Fruit fly (Drosophila melanogaster) whole organism, embryonic: ENCODE results near the gene CG5641.

ENCODE experiments used
- CG10321 ChIP-seq: fragments of 200-800 bp; sonication (Bioruptor generic); IDR thresholded peaks from 2 replicates; pipeline ENCODE4 v1.3.6; 2022; ENCODE audit warnings: missing biosample characterization, missing genetic modification characterization
- CG11456 ChIP-seq: fragments of 200-800 bp; sonication (Bioruptor generic); IDR thresholded peaks from 3 replicates; pipeline ENCODE4 v1.3.6; 2022; ENCODE audit warnings: missing biosample characterization, missing genetic modification characterization
- CG17186 ChIP-seq: fragments of 200-800 bp; sonication (Bioruptor generic); optimal IDR thresholded peaks from 3 replicates; lab custom pipeline; 2017; ENCODE audit warnings: missing biosample characterization, missing genetic modification reagents, missing genetic modification characterization
- CG17568 ChIP-seq: fragments of 200-800 bp; sonication (Bioruptor generic); optimal IDR thresholded peaks from 2 replicates; lab custom pipeline; 2018; ENCODE audit warnings: missing biosample characterization, mild to moderate bottlenecking, missing genetic modification characterization, moderate library complexity
- CG18011 ChIP-seq: fragments of 200-800 bp; sonication (Bioruptor generic); optimal IDR thresholded peaks from 2 replicates; lab custom pipeline; 2017; ENCODE audit warnings: missing biosample characterization, missing genetic modification characterization, mild to moderate bottlenecking, moderate library complexity, missing genotype
- CG18599 ChIP-seq: fragments of 200-800 bp; sonication (Bioruptor generic); optimal IDR thresholded peaks from 3 replicates; lab custom pipeline; 2017; ENCODE audit warnings: missing biosample characterization, missing genetic modification characterization, mild to moderate bottlenecking, moderate library complexity, missing genetic modification reagents
- CG2129 ChIP-seq: fragments of 200-800 bp; sonication (Bioruptor generic); IDR thresholded peaks from 2 replicates; pipeline ENCODE4 v1.3.6; 2022; ENCODE audit warnings: missing biosample characterization, missing genetic modification characterization; ENCODE audit not compliant: partially characterized antibody
- CG2199 ChIP-seq: fragments of 200-800 bp; sonication (Bioruptor generic); IDR thresholded peaks from 3 replicates; pipeline ENCODE4 v1.3.6; 2022; ENCODE audit warnings: missing biosample characterization, missing genetic modification characterization
- CG30020 ChIP-seq: fragments of 200-800 bp; optimal IDR thresholded peaks from 2 replicates; lab custom pipeline; 2019; ENCODE audit warnings: missing biosample characterization, mild to moderate bottlenecking, missing genetic modification characterization, moderate library complexity
- CG32767 ChIP-seq: fragments of 200-800 bp; sonication (Bioruptor generic); IDR thresholded peaks from 2 replicates; pipeline ENCODE4 v1.3.6; 2022; ENCODE audit warnings: missing biosample characterization, missing genetic modification characterization
- CG6683 ChIP-seq: fragments of 200-800 bp; sonication (Bioruptor generic); optimal IDR thresholded peaks from 2 replicates; lab custom pipeline; 2017; ENCODE audit warnings: missing biosample characterization, mild to moderate bottlenecking, missing genetic modification characterization, missing genetic modification reagents
- CG7839 ChIP-seq: fragments of 200-800 bp; sonication (Bioruptor generic); optimal IDR thresholded peaks from 3 replicates; lab custom pipeline; 2018; ENCODE audit warnings: missing biosample characterization, mild to moderate bottlenecking, missing genetic modification characterization, moderate library complexity
- CG8281 ChIP-seq: fragments of 200-800 bp; sonication (Bioruptor generic); optimal IDR thresholded peaks from 2 replicates; lab custom pipeline; 2018; ENCODE audit warnings: missing biosample characterization, mild to moderate bottlenecking, missing genetic modification characterization, moderate library complexity
- CG8478 ChIP-seq: fragments of >200 bp; optimal IDR thresholded peaks from 2 replicates; lab custom pipeline; 2018
- CG9215 ChIP-seq: fragments of 200-800 bp; sonication (Bioruptor generic); IDR thresholded peaks from 2 replicates; pipeline ENCODE4 v1.3.6; 2022; ENCODE audit warnings: missing biosample characterization, missing genetic modification characterization
- D19B ChIP-seq: fragments of 200-800 bp; sonication (Bioruptor generic); optimal IDR thresholded peaks from 2 replicates; lab custom pipeline; 2017; ENCODE audit warnings: missing biosample characterization, mild to moderate bottlenecking, missing genetic modification characterization
- Dip3 ChIP-seq: fragments of 200-800 bp; sonication (Bioruptor generic); optimal IDR thresholded peaks from 3 replicates; lab custom pipeline; 2016; ENCODE audit warnings: missing biosample characterization, missing genetic modification characterization
- Hr39 ChIP-seq: fragments of >200 bp; optimal IDR thresholded peaks from 2 replicates; lab custom pipeline; 2017
- Lhr ChIP-seq: fragments of 200-800 bp; sonication (Bioruptor generic); optimal IDR thresholded peaks from 3 replicates; lab custom pipeline; 2017; ENCODE audit warnings: mild to moderate bottlenecking, missing biosample characterization, missing genetic modification reagents, missing genetic modification characterization
- MTF-1 ChIP-seq: fragments of 200-800 bp; sonication (Bioruptor generic); optimal IDR thresholded peaks from 2 replicates; lab custom pipeline; 2018; ENCODE audit warnings: missing biosample characterization, mild to moderate bottlenecking, missing genetic modification characterization, borderline replicate concordance
- Med ChIP-seq: fragments of 200-800 bp; sonication (Bioruptor generic); peaks from one replicate; lab custom pipeline; 2016; ENCODE audit warnings: missing biosample characterization, missing genetic modification characterization, mild to moderate bottlenecking, inconsistent platforms, moderate library complexity
- Opbp ChIP-seq: fragments of 200-800 bp; sonication (Bioruptor generic); IDR thresholded peaks from 3 replicates; pipeline ENCODE4 v1.3.6; 2022; ENCODE audit warnings: missing biosample characterization, missing genetic modification characterization; ENCODE audit not compliant: partially characterized antibody
- Poxn ChIP-seq: fragments of 200-800 bp; sonication (Bioruptor generic); IDR thresholded peaks from 2 replicates; pipeline ENCODE4 v1.3.6; 2022; ENCODE audit warnings: missing biosample characterization, missing genetic modification characterization
- Scr ChIP-seq: fragments of 200-800 bp; sonication (Bioruptor generic); IDR thresholded peaks from 2 replicates; pipeline ENCODE4 v1.3.6; 2022; ENCODE audit warnings: missing biosample characterization, missing genetic modification characterization; ENCODE audit not compliant: partially characterized antibody
- Sry-δ ChIP-seq: fragments of 200-800 bp; sonication (Bioruptor generic); optimal IDR thresholded peaks from 2 replicates; lab custom pipeline; 2016; ENCODE audit warnings: missing biosample characterization, missing genetic modification characterization
- ab ChIP-seq: fragments of 200-800 bp; sonication (Bioruptor generic); optimal IDR thresholded peaks from 2 replicates; lab custom pipeline; 2016; ENCODE audit warnings: missing biosample characterization, missing genetic modification characterization
- ac ChIP-seq: fragments of 200-800 bp; sonication (Bioruptor generic); optimal IDR thresholded peaks from 3 replicates; lab custom pipeline; 2017; ENCODE audit warnings: missing biosample characterization, mild to moderate bottlenecking, missing genetic modification characterization
- az2 ChIP-seq: fragments of 200-800 bp; sonication (Bioruptor generic); optimal IDR thresholded peaks from 3 replicates; lab custom pipeline; 2016; ENCODE audit warnings: missing biosample characterization, missing genetic modification characterization
- br ChIP-seq: fragments of >200 bp; optimal IDR thresholded peaks from 2 replicates; lab custom pipeline; 2017
- cas ChIP-seq: fragments of 200-800 bp; sonication (Bioruptor generic); IDR thresholded peaks from 2 replicates; pipeline ENCODE4 v1.3.6; 2022; ENCODE audit warnings: missing biosample characterization, missing genetic modification characterization
- cg ChIP-seq: fragments of 200-800 bp; sonication (Bioruptor generic); optimal IDR thresholded peaks from 3 replicates; lab custom pipeline; 2019; ENCODE audit warnings: missing biosample characterization, mild to moderate bottlenecking, missing genetic modification characterization, moderate library complexity
- dm ChIP-seq: fragments of 200-800 bp; sonication (Bioruptor generic); optimal IDR thresholded peaks from 3 replicates; lab custom pipeline; 2016; ENCODE audit warnings: missing biosample characterization, missing genetic modification characterization
- dpn ChIP-seq, 2 experiments: fragments of 200-800 bp; sonication (Bioruptor generic); optimal IDR thresholded peaks; 3 replicates each; lab custom pipeline; 2016; ENCODE audit warnings: missing biosample characterization in 2 of 2, missing genetic modification characterization in 2 of 2
- fd96Cb ChIP-seq: fragments of 200-800 bp; sonication (Bioruptor generic); optimal IDR thresholded peaks from 2 replicates; lab custom pipeline; 2018; ENCODE audit warnings: missing biosample characterization, mild to moderate bottlenecking, missing genetic modification characterization, moderate library complexity
- gfzf ChIP-seq: fragments of 200-800 bp; sonication (Bioruptor generic); optimal IDR thresholded peaks from 2 replicates; lab custom pipeline; 2016; ENCODE audit warnings: missing biosample characterization, mild to moderate bottlenecking, missing genetic modification characterization, moderate library complexity
- h ChIP-seq: fragments of >200 bp; optimal IDR thresholded peaks from 2 replicates; lab custom pipeline; 2017
- her ChIP-seq: fragments of 200-800 bp; sonication (Bioruptor generic); optimal IDR thresholded peaks from 2 replicates; lab custom pipeline; 2016; ENCODE audit warnings: missing biosample characterization, missing genetic modification characterization
- ind ChIP-seq: fragments of 200-800 bp; sonication (Bioruptor generic); optimal IDR thresholded peaks from 3 replicates; lab custom pipeline; 2016; ENCODE audit warnings: missing biosample characterization, missing genetic modification characterization
- insv ChIP-seq, 2 experiments: fragments of 200-800 bp; sonication (Bioruptor generic); optimal IDR thresholded peaks; 3 replicates each; lab custom pipeline; 2016 to 2018; ENCODE audit warnings: missing biosample characterization in 2 of 2, missing genetic modification characterization in 2 of 2
- ken ChIP-seq: fragments of 200-800 bp; sonication (Bioruptor generic); IDR thresholded peaks from 3 replicates; pipeline ENCODE4 v1.3.6; 2022; ENCODE audit warnings: missing biosample characterization, missing genetic modification characterization
- lov ChIP-seq, 2 experiments: fragments of 200-800 bp in 1 of 2; fragments of >200 bp in 1 of 2; sonication (Bioruptor generic) in 1 of 2; IDR thresholded peaks in 1 of 2; optimal IDR thresholded peaks in 1 of 2; 2 replicates in 1 of 2; 3 replicates in 1 of 2; pipeline versions ENCODE4 v1.3.6 to Lab custom; 2017 to 2022; ENCODE audit warnings: missing biosample characterization in 1 of 2, missing genetic modification characterization in 1 of 2
- nom ChIP-seq: fragments of 200-800 bp; sonication (Bioruptor generic); optimal IDR thresholded peaks from 2 replicates; lab custom pipeline; 2017; ENCODE audit warnings: missing biosample characterization, missing genetic modification characterization, mild to moderate bottlenecking, moderate library complexity, missing genetic modification reagents
- pnt ChIP-seq: fragments of 200-800 bp; sonication (Bioruptor generic); optimal IDR thresholded peaks from 3 replicates; lab custom pipeline; 2016; ENCODE audit warnings: missing biosample characterization, missing genetic modification characterization
- psq ChIP-seq: fragments of 200-800 bp; sonication (Bioruptor generic); optimal IDR thresholded peaks from 2 replicates; lab custom pipeline; 2017; ENCODE audit warnings: missing biosample characterization, missing genetic modification characterization
- ranshi ChIP-seq: fragments of 200-800 bp; sonication (Bioruptor generic); IDR thresholded peaks from 2 replicates; pipeline ENCODE4 v1.3.6; 2022; ENCODE audit warnings: missing biosample characterization, missing genetic modification characterization
- row ChIP-seq: fragments of 200-800 bp; sonication (Bioruptor generic); IDR thresholded peaks from 3 replicates; pipeline ENCODE4 v1.3.6; 2022; ENCODE audit warnings: missing biosample characterization, missing genetic modification characterization
- run ChIP-seq: fragments of 200-800 bp; sonication (Bioruptor generic); optimal IDR thresholded peaks from 3 replicates; lab custom pipeline; 2018; ENCODE audit warnings: missing biosample characterization, mild to moderate bottlenecking, missing genetic modification characterization
- sens ChIP-seq: fragments of 200-800 bp; sonication (Bioruptor generic); peaks from one replicate; lab custom pipeline; 2016; ENCODE audit warnings: missing biosample characterization, missing genetic modification characterization
- sr ChIP-seq: fragments of 200-800 bp; sonication (Bioruptor generic); IDR thresholded peaks from 3 replicates; pipeline ENCODE4 v1.3.6; 2022; ENCODE audit warnings: missing biosample characterization, missing genetic modification characterization
- ssp ChIP-seq: fragments of 200-800 bp; sonication (Bioruptor generic); IDR thresholded peaks from 2 replicates; pipeline ENCODE4 v1.3.6; 2022; ENCODE audit warnings: missing biosample characterization, missing genetic modification characterization
- tup ChIP-seq: fragments of 200-800 bp; sonication (Bioruptor generic); optimal IDR thresholded peaks from 2 replicates; lab custom pipeline; 2016; ENCODE audit warnings: missing biosample characterization, mild to moderate bottlenecking, missing genetic modification characterization, moderate library complexity
- unpg ChIP-seq: fragments of 200-800 bp; sonication (Bioruptor generic); optimal IDR thresholded peaks from 3 replicates; lab custom pipeline; 2018; ENCODE audit warnings: missing biosample characterization, mild to moderate bottlenecking, missing genetic modification characterization, moderate library complexity
- yki ChIP-seq: fragments of >200 bp; optimal IDR thresholded peaks from 3 replicates; lab custom pipeline; 2018

The CG5641 gene

dm6 chr3R:12449617-12450242 lies 20.6 kb upstream of the CG5641 start (continued):
- TF ChIP-seq sens (GFP tag; lab: Kevin White, UChicago): peak; percentile 56
- peak; percentile 19 for TF ChIP-seq CG8478 (lab: Kevin White, UChicago)
- 0 out of 3 replicates have a peak, but pooled peaks have one; percentile 25 for TF ChIP-seq Opbp (GFP tag; lab: Robert Waterston, UW)
- TF ChIP-seq run (tag; lab: Kevin White, UChicago): no peak
- TF ChIP-seq Med (GFP tag; lab: Kevin White, UChicago): peak; percentile 75
- TF ChIP-seq fd96Cb: no peak
- no peak for TF ChIP-seq CG17186
- TF ChIP-seq nom (GFP tag; lab: Kevin White, UChicago): peak; percentile 60
- 0 out of 3 replicates have a peak, but pooled peaks have one; percentile 3 for TF ChIP-seq CG11456
- TF ChIP-seq br (lab: Kevin White, UChicago): no peak
- no peak for TF ChIP-seq ab (GFP tag; lab: Kevin White, UChicago)
- TF ChIP-seq CG17568: no peak
- peak; percentile 1 for TF ChIP-seq CG8281 (tag; lab: Kevin White, UChicago)
- peak; percentile 14; the same call in 1 of the 3 replicates for TF ChIP-seq row (GFP tag; lab: Robert Waterston, UW)
- no peak for TF ChIP-seq ind (GFP tag; lab: Kevin White, UChicago)
- TF ChIP-seq h (lab: Kevin White, UChicago): no peak
- no peak for TF ChIP-seq unpg (GFP tag; lab: Kevin White, UChicago)
- no peak for TF ChIP-seq MTF-1 (GFP tag; lab: Kevin White, UChicago)
- TF ChIP-seq sr (GFP tag; lab: Robert Waterston, UW): peak; percentile 76; the same call in 2 of the 3 replicates
- TF ChIP-seq cas: no peak
- TF ChIP-seq CG18599 (GFP tag; lab: Kevin White, UChicago): no peak
- TF ChIP-seq CG6683: no peak
- no peak for TF ChIP-seq ken (GFP tag; lab: Robert Waterston, UW)
- TF ChIP-seq tup: no peak
- TF ChIP-seq Hr39: no peak
- TF ChIP-seq pnt (GFP tag; lab: Kevin White, UChicago): no peak
- no peak for TF ChIP-seq insv (GFP tag; optimal IDR thresholded peaks at IDR 0.05; lab: Kevin White, UChicago)
- no peak for TF ChIP-seq CG9215 (GFP tag; lab: Robert Waterston, UW)
- TF ChIP-seq D19B: no peak
- TF ChIP-seq Dip3 (GFP tag; lab: Kevin White, UChicago): no peak
- TF ChIP-seq CG32767 (GFP tag; lab: Robert Waterston, UW): peak; percentile 46; the same call in 1 of the 2 replicates
- TF ChIP-seq CG7839: no peak
- TF ChIP-seq yki (lab: Kevin White, UChicago): no peak
- TF ChIP-seq Lhr (GFP tag; lab: Kevin White, UChicago): no peak
- peak; percentile 33 for TF ChIP-seq cg
- TF ChIP-seq CG18011: no peak
- no peak for TF ChIP-seq CG10321 (GFP tag; lab: Robert Waterston, UW)
- TF ChIP-seq Scr (GFP tag; lab: Robert Waterston, UW): no peak
- no peak for TF ChIP-seq CG2129 (GFP tag; lab: Robert Waterston, UW)
- TF ChIP-seq dm: no peak
- TF ChIP-seq Poxn (GFP tag; lab: Robert Waterston, UW): no peak
- TF ChIP-seq gfzf (GFP tag; lab: Kevin White, UChicago): no peak

DNA sequence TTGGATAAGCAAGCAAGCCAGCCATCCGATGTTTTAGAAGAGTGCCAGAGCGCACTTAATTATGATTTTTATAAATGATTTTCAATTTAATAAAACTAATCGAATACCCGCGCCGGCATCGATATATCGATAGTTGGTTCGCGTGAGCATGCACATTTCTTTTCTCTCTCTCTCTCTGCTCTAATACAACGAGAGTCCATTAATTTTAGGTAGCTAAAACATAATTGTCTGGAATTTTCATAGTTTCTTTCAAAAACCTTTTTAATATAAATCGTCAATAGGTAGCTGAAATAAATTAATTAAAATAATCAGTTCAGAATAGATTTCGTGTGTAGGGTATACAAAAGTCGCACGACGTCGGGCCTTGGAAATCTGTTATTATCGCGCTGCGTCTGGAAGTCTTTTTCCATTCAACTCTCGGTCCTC lies 19.8 kb upstream of the CG5641 start, which contains the start of gene CG18549:
Gene CG18549 (plus strand): TSS at position 408 of the 426 bp plus-strand sequence.
- TF ChIP-seq unpg (GFP tag; lab: Kevin White, UChicago): peak; percentile 100
- TF ChIP-seq dpn (GFP tag; optimal IDR thresholded peaks at IDR 0.05; lab: Kevin White, UChicago): peak; percentile 99 to 100
- peak; percentile 94 for TF ChIP-seq CG30020
- TF ChIP-seq CG2199: peak; percentile 100
- peak; percentile 97 for TF ChIP-seq ssp (GFP tag; lab: Robert Waterston, UW)
- TF ChIP-seq az2 (GFP tag; lab: Kevin White, UChicago): peak; percentile 100
- TF ChIP-seq lov (optimal IDR thresholded peaks at IDR 0.05; lab: Kevin White, UChicago): no peak
- peak; percentile 100 for TF ChIP-seq lov (GFP tag; IDR thresholded peaks at IDR 0.05; lab: Robert Waterston, UW)
- peak; percentile 97 for TF ChIP-seq her (GFP tag; lab: Kevin White, UChicago)
- peak; percentile 97 for TF ChIP-seq psq
- TF ChIP-seq ranshi: peak; percentile 100
- TF ChIP-seq ac (GFP tag; lab: Kevin White, UChicago): peak; percentile 98
- TF ChIP-seq Sry-δ (GFP tag; lab: Kevin White, UChicago): peak; percentile 87
